Worm (Caenorhabditis elegans) whole organism, midembryonic: ENCODE results near the gene clc-11.

ENCODE experiments used
- T22C8.4 ChIP-seq: fragments of 200-800 bp; sonication (Bioruptor generic); IDR thresholded peaks from 2 replicates; pipeline ENCODE4 v1.3.6; 2022; ENCODE audit warnings: missing genetic modification characterization, missing compliant biosample characterization
- cog-1 ChIP-seq: sonication (generic microtip); optimal IDR thresholded peaks from 2 replicates; lab custom pipeline; 2016; ENCODE audit warnings: missing genetic modification characterization, missing compliant biosample characterization
- flt-1 ChIP-seq: fragments of 200-800 bp; sonication (Bioruptor generic); IDR thresholded peaks from 2 replicates; pipeline ENCODE4 v1.3.6; 2022; ENCODE audit warnings: missing genetic modification characterization, missing compliant biosample characterization
- klf-2 ChIP-seq: fragments of 200-800 bp; sonication (Bioruptor generic); conservative IDR thresholded peaks from 2 replicates; pipeline ENCODE4 v1.3.6; 2022; ENCODE audit warnings: missing genetic modification reagents, missing genetic modification characterization, missing compliant biosample characterization
- med-1 ChIP-seq: sonication (generic microtip); optimal IDR thresholded peaks from 2 replicates; lab custom pipeline; 2017; ENCODE audit warnings: missing genetic modification characterization, mild to moderate bottlenecking, missing compliant biosample characterization, antibody characterized with exemption, missing genetic modification reagents; ENCODE audit not compliant: insufficient read depth
- ref-1 ChIP-seq: fragments of 200-800 bp; sonication (Bioruptor generic); conservative IDR thresholded peaks from 2 replicates; pipeline ENCODE4 v1.3.6; 2022; ENCODE audit warnings: missing genetic modification reagents, missing genetic modification characterization, missing compliant biosample characterization
- tab-1 ChIP-seq: fragments of 200-800 bp; sonication (Bioruptor generic); IDR thresholded peaks from 2 replicates; pipeline ENCODE4 v1.3.6; 2022; ENCODE audit warnings: missing genetic modification characterization, missing compliant biosample characterization
- ztf-23 ChIP-seq: fragments of 200-800 bp; sonication (Bioruptor generic); IDR thresholded peaks from 2 replicates; pipeline ENCODE4 v1.3.6; 2022; ENCODE audit warnings: missing genetic modification reagents, missing genetic modification characterization, missing compliant biosample characterization
- ztf-29 ChIP-seq: fragments of 200-800 bp; sonication (Bioruptor generic); IDR thresholded peaks from 2 replicates; pipeline ENCODE4 v1.3.6; 2022; ENCODE audit warnings: missing genetic modification reagents, missing genetic modification characterization, missing compliant biosample characterization

The clc-11 gene

DNA sequence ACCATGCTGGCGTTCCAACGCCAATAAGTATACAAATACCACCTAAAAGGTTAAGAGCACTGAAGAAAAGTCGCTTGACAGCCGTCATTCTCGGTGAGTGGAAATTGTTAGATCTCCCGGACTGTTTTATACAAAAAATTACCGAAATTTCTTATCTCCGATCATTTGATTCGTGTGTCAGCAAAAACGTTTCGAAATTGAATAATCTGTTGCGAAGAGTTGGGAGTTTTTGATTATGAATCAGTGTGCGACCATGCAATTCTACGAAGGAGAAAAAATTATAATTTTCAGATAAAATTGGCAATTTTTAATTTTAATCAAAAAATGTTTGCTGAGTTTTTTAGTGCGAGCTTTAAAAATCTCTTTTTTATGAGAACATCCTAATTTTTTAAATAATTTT, at the start of gene clc-11:
Gene clc-11 (minus strand): TSS at position 101 of the 400 bp plus-strand sequence.
- TF ChIP-seq cog-1 (tag; lab: Kevin White, UChicago) (no peak), med-1 (GFP tag; lab: Kevin White, UChicago) (no peak), T22C8.4 (GFP tag; lab: Robert Waterston, UW) (no peak), flt-1 (no peak), ref-1 (GFP tag; lab: Robert Waterston, UW) (no peak), ztf-23 (GFP tag; lab: Robert Waterston, UW) (no peak), tab-1 (GFP tag; lab: Robert Waterston, UW) (no peak), ztf-29 (GFP tag; lab: Robert Waterston, UW) (no peak), klf-2 (GFP tag; lab: Robert Waterston, UW) (no peak)

DNA sequence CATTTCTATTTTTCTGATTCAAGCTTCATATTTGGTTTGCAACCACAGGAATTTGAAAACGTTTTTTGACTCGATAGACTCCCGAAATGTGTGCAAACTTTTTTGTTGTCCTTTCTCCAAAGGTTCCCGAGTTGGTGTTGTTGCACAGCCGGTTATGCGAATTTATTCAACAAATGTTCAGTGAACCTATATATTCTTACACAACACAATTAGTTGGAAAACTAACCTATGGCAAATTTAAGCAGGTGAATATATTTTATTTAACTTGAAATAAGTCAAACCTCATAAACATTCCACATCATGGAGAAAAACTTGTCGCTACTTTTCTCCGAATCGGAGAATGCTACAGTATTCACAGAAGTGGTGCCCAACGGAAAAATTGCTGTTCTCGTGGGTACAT, 43.9 kb upstream of the clc-11 start, which contains the start of gene srz-14:
Gene srz-14 (plus strand): TSS at position 301 of the 400 bp plus-strand sequence.
- no peak for TF ChIP-seq klf-2 (GFP tag; lab: Robert Waterston, UW)

DNA sequence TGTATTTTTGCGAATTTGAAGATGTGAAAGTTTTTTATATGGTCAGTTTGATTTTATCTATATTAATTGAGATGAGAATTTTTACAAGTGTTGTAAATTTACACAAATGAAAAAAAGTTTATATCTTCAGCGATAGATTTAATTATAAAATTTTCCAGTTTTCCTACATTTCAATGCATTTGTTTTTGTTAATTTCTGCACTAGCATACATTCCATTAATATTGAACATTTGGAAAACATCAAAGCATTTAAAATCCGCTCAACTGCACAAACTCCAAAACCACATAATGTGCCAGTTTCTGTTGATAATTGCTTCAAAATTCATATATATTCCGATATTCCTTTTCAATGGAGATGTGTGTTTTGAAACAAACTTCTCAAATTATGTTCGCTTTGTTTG, 43.5 kb upstream of the clc-11 start, which contains the start of gene srh-277:
Gene srh-277 (plus strand): TSS at position 301 of the 400 bp plus-strand sequence.
- no peak for TF ChIP-seq ref-1 (GFP tag; lab: Robert Waterston, UW)

DNA sequence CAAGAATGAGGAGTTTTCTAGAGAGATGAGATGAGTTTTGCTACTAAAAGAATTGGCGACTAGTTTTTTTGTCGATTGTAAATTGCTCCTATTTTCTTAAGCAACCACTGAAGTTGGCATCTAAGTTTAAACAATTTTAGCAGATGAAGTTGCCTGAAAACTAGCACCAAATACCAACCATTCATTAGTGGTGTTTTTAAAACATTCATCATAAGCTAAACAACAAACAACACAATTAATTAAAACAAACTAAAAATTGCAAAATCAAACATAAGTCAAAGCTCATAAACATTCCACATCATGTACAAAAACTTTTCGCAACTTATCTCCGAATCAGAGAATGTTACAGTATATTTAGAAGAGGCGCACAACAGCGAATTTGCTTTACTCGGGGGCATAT, 42.7 kb upstream of the clc-11 start, which contains the start of gene srz-13:
Gene srz-13 (plus strand): TSS at position 301 of the 400 bp plus-strand sequence.
- TF ChIP-seq cog-1 (tag; lab: Kevin White, UChicago) (no peak), ztf-29 (GFP tag; lab: Robert Waterston, UW) (no peak), ref-1 (GFP tag; lab: Robert Waterston, UW) (no peak), T22C8.4 (GFP tag; lab: Robert Waterston, UW) (no peak), ztf-23 (GFP tag; lab: Robert Waterston, UW) (no peak), flt-1 (no peak), tab-1 (GFP tag; lab: Robert Waterston, UW) (no peak), med-1 (GFP tag; lab: Kevin White, UChicago) (no peak), klf-2 (GFP tag; lab: Robert Waterston, UW) (no peak)

DNA sequence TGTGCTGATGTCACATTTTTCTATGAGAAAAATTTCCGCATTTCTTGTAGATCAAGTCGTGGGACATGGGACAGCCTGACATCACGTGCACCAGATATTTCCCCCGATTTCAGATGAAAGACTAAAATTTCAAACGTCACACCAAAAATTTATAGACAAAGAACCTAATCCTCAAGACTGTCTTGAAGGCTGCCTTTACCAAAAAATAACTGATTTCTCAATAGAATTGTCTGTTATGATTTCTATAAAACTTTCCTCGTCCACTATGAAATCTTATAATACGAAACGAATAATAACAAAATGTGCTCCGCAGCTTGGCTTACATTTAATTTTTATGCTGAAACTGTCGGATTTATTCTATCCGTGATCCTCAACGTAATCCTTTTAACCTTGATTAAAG, 40.9 kb upstream of the clc-11 start, which contains the start of gene str-106:
Gene str-106 (plus strand): TSS at position 301 of the 400 bp plus-strand sequence.
- TF ChIP-seq klf-2 (GFP tag; lab: Robert Waterston, UW) (no peak), ztf-29 (GFP tag; lab: Robert Waterston, UW) (no peak), tab-1 (GFP tag; lab: Robert Waterston, UW) (no peak), flt-1 (no peak), T22C8.4 (GFP tag; lab: Robert Waterston, UW) (no peak), ref-1 (GFP tag; lab: Robert Waterston, UW) (no peak), ztf-23 (GFP tag; lab: Robert Waterston, UW) (no peak), cog-1 (tag; lab: Kevin White, UChicago) (no peak), med-1 (GFP tag; lab: Kevin White, UChicago) (no peak)

DNA sequence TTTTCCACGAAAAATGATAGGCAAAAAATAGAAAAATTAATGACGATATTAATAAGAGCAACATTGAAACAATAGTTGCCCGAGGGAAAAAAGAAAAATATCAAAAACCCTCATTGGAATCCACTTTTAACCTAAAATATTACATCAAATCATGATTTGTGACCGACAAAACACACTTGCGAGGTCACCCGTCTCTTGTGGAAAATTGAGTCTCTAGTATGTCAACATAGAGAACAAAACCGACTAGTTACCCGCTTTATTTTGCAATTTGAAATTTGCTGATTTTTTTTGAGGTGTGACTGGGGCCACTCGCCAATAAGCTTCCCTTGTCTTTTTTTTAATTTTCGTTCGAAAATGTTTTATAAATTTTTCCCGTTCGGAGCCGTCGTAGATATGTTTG, 36.3 kb upstream of the clc-11 start, which contains the start of gene cyp-33D1:
Gene cyp-33D1 (minus strand): TSS at position 101 of the 400 bp plus-strand sequence.
- no peak for TF ChIP-seq med-1 (GFP tag; lab: Kevin White, UChicago)
- TF ChIP-seq ref-1 (GFP tag; lab: Robert Waterston, UW) = no peak
- no peak for TF ChIP-seq ztf-23 (GFP tag; lab: Robert Waterston, UW)
- TF ChIP-seq cog-1 (tag; lab: Kevin White, UChicago) = no peak
- no peak for TF ChIP-seq tab-1 (GFP tag; lab: Robert Waterston, UW)
- no peak for TF ChIP-seq flt-1
- no peak for TF ChIP-seq ztf-29 (GFP tag; lab: Robert Waterston, UW)
- no peak for TF ChIP-seq T22C8.4 (GFP tag; lab: Robert Waterston, UW)
- TF ChIP-seq klf-2 (GFP tag; lab: Robert Waterston, UW) = no peak

DNA sequence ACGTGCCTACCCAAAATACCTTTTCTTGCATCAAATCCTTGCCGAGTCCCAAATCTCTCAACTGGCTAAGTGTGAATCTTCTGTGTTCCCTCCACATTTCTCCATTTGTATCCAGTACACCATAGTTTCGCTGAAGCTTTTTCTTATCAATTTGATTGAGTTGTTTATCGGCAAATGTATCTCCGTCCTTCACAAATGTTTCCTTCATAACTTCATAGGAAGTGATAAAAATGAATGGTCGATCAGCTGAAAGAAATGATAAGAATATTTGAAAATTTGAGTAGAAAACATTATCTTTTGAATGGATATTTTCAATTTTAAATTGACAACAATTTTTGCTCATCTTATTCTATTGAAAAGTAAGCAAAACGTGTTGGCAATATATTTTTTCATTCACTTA, 35.8 kb upstream of the clc-11 start:
- no peak for TF ChIP-seq ztf-29 (GFP tag; lab: Robert Waterston, UW)
- TF ChIP-seq cog-1 (tag; lab: Kevin White, UChicago) = no peak
- no peak for TF ChIP-seq flt-1
- TF ChIP-seq T22C8.4 (GFP tag; lab: Robert Waterston, UW) = no peak
- no peak for TF ChIP-seq klf-2 (GFP tag; lab: Robert Waterston, UW)
- no peak for TF ChIP-seq tab-1 (GFP tag; lab: Robert Waterston, UW)
- no peak for TF ChIP-seq ref-1 (GFP tag; lab: Robert Waterston, UW)
- no peak for TF ChIP-seq med-1 (GFP tag; lab: Kevin White, UChicago)
- TF ChIP-seq ztf-23 (GFP tag; lab: Robert Waterston, UW) = no peak

DNA sequence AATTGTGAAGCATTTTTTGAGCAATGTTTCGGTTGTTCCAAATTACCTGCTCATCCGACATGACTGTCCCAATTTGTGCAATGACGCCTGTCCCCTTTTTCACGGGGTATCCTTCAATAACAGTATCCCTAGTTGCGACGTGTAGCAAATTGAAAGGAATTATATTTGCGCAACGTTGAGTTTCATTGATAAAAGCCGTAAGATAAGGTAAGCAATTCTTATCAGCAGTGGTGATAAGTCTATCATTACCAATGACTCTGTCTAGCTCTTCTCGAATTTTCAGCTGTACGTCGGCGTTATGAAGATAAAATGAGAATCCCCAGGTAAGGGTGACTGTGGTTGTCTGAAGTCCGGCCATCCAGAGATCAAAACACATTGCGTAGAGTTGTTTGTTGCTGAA, 34.7 kb upstream of the clc-11 start:
- TF ChIP-seq ref-1 (GFP tag; lab: Robert Waterston, UW) (no peak), T22C8.4 (GFP tag; lab: Robert Waterston, UW) (no peak), cog-1 (tag; lab: Kevin White, UChicago) (no peak), ztf-29 (GFP tag; lab: Robert Waterston, UW) (no peak), med-1 (GFP tag; lab: Kevin White, UChicago) (no peak), klf-2 (GFP tag; lab: Robert Waterston, UW) (no peak), flt-1 (no peak), ztf-23 (GFP tag; lab: Robert Waterston, UW) (no peak), tab-1 (GFP tag; lab: Robert Waterston, UW) (no peak)

DNA sequence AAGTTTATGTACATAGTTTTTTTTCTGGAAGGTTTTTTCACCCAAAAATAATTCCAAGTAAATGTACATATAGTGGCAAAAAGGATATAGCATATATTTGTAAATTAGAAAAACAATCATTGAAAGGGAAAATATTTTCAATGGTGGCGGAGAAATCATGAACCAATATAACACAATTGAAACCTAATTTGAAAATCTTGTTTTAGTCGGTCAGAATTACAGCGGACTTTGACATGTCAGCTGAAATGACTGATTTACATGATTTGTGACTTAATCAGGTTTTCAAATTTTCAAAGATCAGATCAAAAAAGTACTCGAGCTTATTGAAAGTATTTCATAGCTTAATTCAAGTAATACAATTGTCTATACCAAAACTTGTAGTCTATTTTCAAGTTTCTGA, 32.3 kb upstream of the clc-11 start, which contains the start of gene K05D4.9:
Gene K05D4.9 (minus strand): TSS at position 101 of the 400 bp plus-strand sequence.
- no peak for TF ChIP-seq ztf-29 (GFP tag; lab: Robert Waterston, UW)
- no peak for TF ChIP-seq ztf-23 (GFP tag; lab: Robert Waterston, UW)
- no peak for TF ChIP-seq ref-1 (GFP tag; lab: Robert Waterston, UW)
- no peak for TF ChIP-seq tab-1 (GFP tag; lab: Robert Waterston, UW)
- no peak for TF ChIP-seq flt-1
- no peak for TF ChIP-seq T22C8.4 (GFP tag; lab: Robert Waterston, UW)
- TF ChIP-seq klf-2 (GFP tag; lab: Robert Waterston, UW) = no peak
- no peak for TF ChIP-seq cog-1 (tag; lab: Kevin White, UChicago)
- TF ChIP-seq med-1 (GFP tag; lab: Kevin White, UChicago) = no peak
